Worm (Caenorhabditis elegans) whole organism, L1 larva: Measurements from ENCODE around the gene F52E10.2.

ENCODE experiments used
- C16A3.4 ChIP-seq: fragments of 150-350 bp; optimal IDR thresholded peaks from 2 replicates; lab custom pipeline; 2014; ENCODE audit warnings: missing biosample characterization, missing genetic modification characterization
- C34B4.2 ChIP-seq: sonication (generic microtip); optimal IDR thresholded peaks from 2 replicates; lab custom pipeline; 2017; ENCODE audit warnings: mild to moderate bottlenecking, missing genetic modification characterization, missing compliant biosample characterization
- F16B12.6 ChIP-seq: fragments of 150-350 bp; optimal IDR thresholded peaks from 2 replicates; lab custom pipeline; 2014; ENCODE audit warnings: missing biosample characterization, missing genetic modification characterization
- Y116A8C.19 ChIP-seq: sonication (generic microtip); optimal IDR thresholded peaks from 2 replicates; lab custom pipeline; 2016; ENCODE audit warnings: missing compliant biosample characterization, missing genetic modification characterization, borderline replicate concordance
- aha-1 ChIP-seq: fragments of 150-350 bp; optimal IDR thresholded peaks from 2 replicates; lab custom pipeline; 2014; ENCODE audit warnings: missing biosample characterization, missing genetic modification characterization
- alr-1 ChIP-seq: fragments of 200-800 bp; sonication (Bioruptor generic); optimal IDR thresholded peaks from 2 replicates; lab custom pipeline; 2018; ENCODE audit warnings: borderline replicate concordance, mild to moderate bottlenecking, missing genetic modification characterization, missing compliant biosample characterization
- blmp-1 ChIP-seq: fragments of 150-350 bp; optimal IDR thresholded peaks from 2 replicates; lab custom pipeline; 2014; ENCODE audit warnings: missing biosample characterization, missing genetic modification characterization
- ceh-63 ChIP-seq: fragments of 200-800 bp; sonication (Bioruptor generic); optimal IDR thresholded peaks from 2 replicates; lab custom pipeline; 2018; ENCODE audit warnings: mild to moderate bottlenecking, missing genetic modification characterization, missing compliant biosample characterization
- ceh-8 ChIP-seq: fragments of 200-800 bp; sonication (Bioruptor generic); optimal IDR thresholded peaks from 2 replicates; lab custom pipeline; 2018; ENCODE audit warnings: mild to moderate bottlenecking, missing genetic modification characterization, moderate library complexity, missing compliant biosample characterization
- ces-1 ChIP-seq: fragments of 150-350 bp; optimal IDR thresholded peaks from 2 replicates; lab custom pipeline; 2014; ENCODE audit warnings: missing biosample characterization, missing genetic modification reagents, missing genetic modification characterization
- dpl-1 ChIP-seq, 3 experiments: fragments of 150-350 bp in 2 of 3; sonication (generic microtip) in 1 of 3; optimal IDR thresholded peaks; 2 replicates each; lab custom pipeline; 2014 to 2017; ENCODE audit warnings: missing biosample characterization in 3 of 3, missing genetic modification characterization in 3 of 3, missing genetic modification reagents in 3 of 3
- dsc-1 ChIP-seq: sonication (generic microtip); optimal IDR thresholded peaks from 2 replicates; lab custom pipeline; 2016; ENCODE audit warnings: mild to moderate bottlenecking, missing genetic modification characterization, missing compliant biosample characterization
- efl-1 ChIP-seq, 4 experiments: fragments of 150-350 bp; optimal IDR thresholded peaks in 3 of 4; peaks in 1 of 4; 1 replicate in 1 of 4; 2 replicates in 3 of 4; lab custom pipeline; 2014; ENCODE audit warnings: missing biosample characterization in 2 of 4, missing genetic modification characterization in 2 of 4, missing genetic modification reagents in 2 of 4
- efl-3 ChIP-seq: fragments of 200-800 bp; sonication (Bioruptor generic); optimal IDR thresholded peaks from 2 replicates; lab custom pipeline; 2018; ENCODE audit warnings: mild to moderate bottlenecking, missing genetic modification characterization, missing compliant biosample characterization
- elt-3 ChIP-seq, 6 experiments: fragments of 150-350 bp in 1 of 6; sonication (generic microtip); optimal IDR thresholded peaks; 2 replicates each; lab custom pipeline; 2017 to 2018; ENCODE audit warnings: missing biosample characterization in 6 of 6, missing genetic modification characterization in 6 of 6, inconsistent platforms in 1 of 6
- fkh-10 ChIP-seq: sonication (generic microtip); optimal IDR thresholded peaks from 2 replicates; lab custom pipeline; 2017; ENCODE audit warnings: missing biosample characterization, missing genetic modification reagents, missing genetic modification characterization
- fos-1 ChIP-seq: fragments of 150-350 bp; optimal IDR thresholded peaks from 2 replicates; lab custom pipeline; 2014; ENCODE audit warnings: missing biosample characterization, missing genetic modification characterization
- hlh-17 ChIP-seq: fragments of 200-800 bp; sonication (Bioruptor generic); optimal IDR thresholded peaks from 2 replicates; lab custom pipeline; 2018; ENCODE audit warnings: missing genetic modification characterization, mild to moderate bottlenecking, missing compliant biosample characterization, moderate library complexity, borderline replicate concordance
- hlh-4 ChIP-seq: sonication (generic microtip); optimal IDR thresholded peaks from 2 replicates; lab custom pipeline; 2016; ENCODE audit warnings: mild to moderate bottlenecking, missing genetic modification characterization, missing compliant biosample characterization
- isw-1 ChIP-seq: fragments of 200-800 bp; sonication (Bioruptor generic); IDR thresholded peaks from 2 replicates; pipeline ENCODE4 v1.3.6; 2022; ENCODE audit warnings: missing genetic modification characterization, missing compliant biosample characterization
- lin-13 ChIP-seq: fragments of 150-350 bp; optimal IDR thresholded peaks from 2 replicates; lab custom pipeline; 2014; ENCODE audit warnings: missing biosample characterization, missing genetic modification reagents, missing genetic modification characterization
- lin-14 ChIP-seq: fragments of 200-800 bp; sonication (Bioruptor generic); optimal IDR thresholded peaks from 2 replicates; lab custom pipeline; 2018; ENCODE audit warnings: mild to moderate bottlenecking, missing genetic modification characterization, moderate library complexity, missing compliant biosample characterization
- lin-35 ChIP-seq, 2 experiments: fragments of 150-350 bp; optimal IDR thresholded peaks; 2 replicates each; lab custom pipeline; 2014; ENCODE audit warnings: missing biosample characterization in 2 of 2, missing genetic modification characterization in 2 of 2, missing genetic modification reagents in 2 of 2
- lir-3 ChIP-seq: sonication (generic microtip); optimal IDR thresholded peaks from 2 replicates; lab custom pipeline; 2016; ENCODE audit warnings: mild to moderate bottlenecking, missing genetic modification characterization, moderate library complexity, missing compliant biosample characterization; ENCODE audit not compliant: poor library complexity
- mab-9 ChIP-seq: fragments of 200-800 bp; sonication (Bioruptor generic); IDR thresholded peaks from 2 replicates; pipeline ENCODE4 v1.3.6; 2022; ENCODE audit warnings: missing genetic modification reagents, missing genetic modification characterization, missing compliant biosample characterization
- mdl-1 ChIP-seq, 2 experiments: fragments of 150-350 bp; optimal IDR thresholded peaks; 2 replicates each; lab custom pipeline; 2014 to 2017; ENCODE audit warnings: missing biosample characterization in 2 of 2, missing genetic modification characterization in 2 of 2, inconsistent platforms in 1 of 2
- mef-2 ChIP-seq: fragments of 150-350 bp; optimal IDR thresholded peaks from 2 replicates; lab custom pipeline; 2014; ENCODE audit warnings: missing biosample characterization, missing genetic modification characterization
- mep-1 ChIP-seq: fragments of 150-350 bp; optimal IDR thresholded peaks from 2 replicates; lab custom pipeline; 2014; ENCODE audit warnings: missing biosample characterization, missing genetic modification characterization
- nhr-11 ChIP-seq: fragments of 150-350 bp; optimal IDR thresholded peaks from 2 replicates; lab custom pipeline; 2014; ENCODE audit warnings: missing biosample characterization, missing genetic modification characterization
- nhr-19 ChIP-seq: fragments of 200-800 bp; sonication (Bioruptor generic); conservative IDR thresholded peaks from 2 replicates; pipeline ENCODE4 v1.3.6; 2022; ENCODE audit warnings: missing genetic modification characterization, missing compliant biosample characterization
- nhr-237 ChIP-seq: fragments of 150-350 bp; optimal IDR thresholded peaks from 2 replicates; lab custom pipeline; 2014; ENCODE audit warnings: missing biosample characterization, missing genetic modification characterization
- nhr-84 ChIP-seq: sonication (generic microtip); optimal IDR thresholded peaks from 2 replicates; lab custom pipeline; 2017; ENCODE audit warnings: missing biosample characterization, missing genetic modification characterization
- pag-3 ChIP-seq: sonication (generic microtip); optimal IDR thresholded peaks from 2 replicates; lab custom pipeline; 2017; ENCODE audit warnings: missing genetic modification characterization, mild to moderate bottlenecking, missing compliant biosample characterization, antibody characterized with exemption, borderline replicate concordance; ENCODE audit not compliant: insufficient read depth
- pqm-1 ChIP-seq: sonication (generic microtip); optimal IDR thresholded peaks from 3 replicates; lab custom pipeline; 2017; ENCODE audit warnings: missing biosample characterization, missing genetic modification characterization
- skn-1 ChIP-seq: fragments of 150-350 bp; optimal IDR thresholded peaks from 2 replicates; lab custom pipeline; 2014; ENCODE audit warnings: missing biosample characterization, missing genetic modification characterization
- snpc-4 ChIP-seq: fragments of 150-350 bp; optimal IDR thresholded peaks from 2 replicates; lab custom pipeline; 2014; ENCODE audit warnings: missing biosample characterization, missing genetic modification characterization
- sox-4 ChIP-seq: sonication (generic microtip); optimal IDR thresholded peaks from 2 replicates; lab custom pipeline; 2016; ENCODE audit warnings: missing genetic modification characterization, missing compliant biosample characterization
- sup-37 ChIP-seq: fragments of 200-800 bp; sonication (Bioruptor generic); optimal IDR thresholded peaks from 2 replicates; lab custom pipeline; 2018; ENCODE audit warnings: mild to moderate bottlenecking, missing genetic modification characterization, missing compliant biosample characterization
- swsn-7 ChIP-seq: sonication (generic microtip); optimal IDR thresholded peaks from 2 replicates; lab custom pipeline; 2016; ENCODE audit warnings: missing genetic modification characterization, missing compliant biosample characterization
- unc-130 ChIP-seq: fragments of 150-350 bp; optimal IDR thresholded peaks from 2 replicates; lab custom pipeline; 2017; ENCODE audit warnings: missing biosample characterization, missing genetic modification characterization, inconsistent platforms
- unc-62 ChIP-seq: fragments of 150-350 bp; optimal IDR thresholded peaks from 2 replicates; lab custom pipeline; 2014; ENCODE audit warnings: missing biosample characterization, missing genetic modification reagents, missing genetic modification characterization
- unc-86 ChIP-seq: sonication (generic microtip); optimal IDR thresholded peaks from 2 replicates; lab custom pipeline; 2016; ENCODE audit warnings: missing genetic modification characterization, missing compliant biosample characterization
- zag-1 ChIP-seq: fragments of 150-350 bp; optimal IDR thresholded peaks from 2 replicates; lab custom pipeline; 2014; ENCODE audit warnings: missing biosample characterization, missing genetic modification characterization
- ztf-4 ChIP-seq: fragments of 150-350 bp; optimal IDR thresholded peaks from 2 replicates; lab custom pipeline; 2014; ENCODE audit warnings: missing biosample characterization, missing genetic modification characterization

Gene F52E10.2

ce11 chrX:16298173-16298572 lies 15.2 kb upstream of the F52E10.2 start (continued):
- TF ChIP-seq pag-3 (no peak), Y116A8C.19 (no peak), pqm-1 (tag; lab: Kevin White, UChicago) (no peak), C34B4.2 (no peak), lin-13 (peak; percentile 31), ceh-8 (GFP tag; lab: Kevin White, UChicago) (no peak), ces-1 (GFP tag; lab: Kevin White, UChicago) (no peak), nhr-11 (tag; lab: Kevin White, UChicago) (no peak), fos-1 (tag; lab: Kevin White, UChicago) (peak; percentile 15), mef-2 (tag; lab: Kevin White, UChicago) (no peak), zag-1 (tag; lab: Kevin White, UChicago) (no peak), unc-62 (GFP tag; lab: Kevin White, UChicago) (no peak), dpl-1 (GFP tag; optimal IDR thresholded peaks at IDR 0.05; lab: Kevin White, UChicago) (peak in 1 of 3 experiments; percentile 6), C16A3.4 (tag; lab: Kevin White, UChicago) (peak; percentile 49), elt-3 (tag; optimal IDR thresholded peaks at IDR 0.05; lab: Kevin White, UChicago) (peak in 1 of 6 experiments; percentile 17), nhr-237 (tag; lab: Kevin White, UChicago) (no peak), mdl-1 (tag; optimal IDR thresholded peaks at IDR 0.05; lab: Kevin White, UChicago) (peak in 1 of 2 experiments; percentile 42), blmp-1 (tag; lab: Kevin White, UChicago) (no peak), sox-4 (tag; lab: Kevin White, UChicago) (no peak), efl-3 (no peak), nhr-84 (tag; lab: Kevin White, UChicago) (no peak), alr-1 (tag; lab: Kevin White, UChicago) (no peak), fkh-10 (peak; percentile 16), swsn-7 (tag; lab: Kevin White, UChicago) (peak; percentile 72), efl-1 (optimal IDR thresholded peaks at IDR 0.05; lab: Kevin White, UChicago) (peak; percentile 19 to 23), efl-1 (GFP tag; optimal IDR thresholded peaks at IDR 0.05 in 1 of 2; lab: Kevin White, UChicago) (peak; percentile 2 to 76), skn-1 (tag; lab: Kevin White, UChicago) (peak; percentile 27), dsc-1 (tag; lab: Kevin White, UChicago) (peak; percentile 73), isw-1 (GFP tag; lab: Robert Waterston, UW) (no peak), mab-9 (GFP tag; lab: Robert Waterston, UW) (no peak), unc-86 (tag; lab: Kevin White, UChicago) (peak; percentile 43), hlh-4 (tag; lab: Kevin White, UChicago) (no peak), F16B12.6 (tag; lab: Kevin White, UChicago) (peak; percentile 20), hlh-17 (GFP tag; lab: Kevin White, UChicago) (no peak), mep-1 (peak; percentile 64), aha-1 (no peak), nhr-19 (GFP tag; lab: Robert Waterston, UW) (peak; percentile 69), ceh-63 (GFP tag; lab: Kevin White, UChicago) (no peak), lir-3 (tag; lab: Kevin White, UChicago) (peak; percentile 48), lin-35 (GFP tag; optimal IDR thresholded peaks at IDR 0.05; lab: Kevin White, UChicago) (peak in 1 of 2 experiments; percentile 56), ztf-4 (tag; lab: Kevin White, UChicago) (no peak), snpc-4 (tag; lab: Kevin White, UChicago) (peak; percentile 70), sup-37 (GFP tag; lab: Kevin White, UChicago) (no peak), lin-14 (GFP tag; lab: Kevin White, UChicago) (peak; percentile 70), unc-130 (tag; lab: Kevin White, UChicago) (peak; percentile 32)
